Worm (Caenorhabditis elegans) whole organism, young adult: ENCODE data around the gene rpt-2.

ENCODE experiments used
- B0261.1 ChIP-seq: sonication (generic microtip); optimal IDR thresholded peaks from 2 replicates; lab custom pipeline; 2016; ENCODE audit warnings: mild to moderate bottlenecking, missing genetic modification characterization, moderate library complexity, missing compliant biosample characterization
- B0336.3 ChIP-seq: fragments of 200-800 bp; sonication (Bioruptor generic); IDR thresholded peaks from 2 replicates; pipeline ENCODE4 v1.3.6; 2022; ENCODE audit warnings: missing genetic modification characterization, missing compliant biosample characterization
- D2030.7 ChIP-seq: fragments of 200-800 bp; sonication (Bioruptor generic); IDR thresholded peaks from 2 replicates; pipeline ENCODE4 v1.3.6; 2022; ENCODE audit warnings: missing genetic modification reagents, missing genetic modification characterization, missing compliant biosample characterization
- F39B2.1 ChIP-seq: fragments of 200-800 bp; sonication (Bioruptor generic); IDR thresholded peaks from 2 replicates; pipeline ENCODE4 v1.3.6; 2022; ENCODE audit warnings: missing genetic modification reagents, missing genetic modification characterization, missing compliant biosample characterization
- K12H6.12 ChIP-seq: fragments of 200-800 bp; sonication (Bioruptor generic); optimal IDR thresholded peaks from 2 replicates; lab custom pipeline; 2018; ENCODE audit warnings: mild to moderate bottlenecking, missing genetic modification characterization, missing compliant biosample characterization
- Y53F4B.3 ChIP-seq: fragments of 200-800 bp; sonication (Bioruptor generic); IDR thresholded peaks from 2 replicates; pipeline ENCODE4 v1.3.6; 2022; ENCODE audit warnings: missing genetic modification reagents, missing genetic modification characterization, missing compliant biosample characterization
- Y53G8AR.9 ChIP-seq: fragments of 200-800 bp; sonication (Bioruptor generic); conservative IDR thresholded peaks from 2 replicates; pipeline ENCODE4 v1.3.6; 2022; ENCODE audit warnings: missing genetic modification reagents, missing genetic modification characterization, missing compliant biosample characterization
- attf-5 ChIP-seq: fragments of 200-800 bp; sonication (Bioruptor generic); optimal IDR thresholded peaks from 2 replicates; lab custom pipeline; 2018; ENCODE audit warnings: mild to moderate bottlenecking, missing genetic modification characterization, missing compliant biosample characterization
- attf-6 ChIP-seq: fragments of 200-800 bp; sonication (Bioruptor generic); IDR thresholded peaks from 2 replicates; pipeline ENCODE4 v1.3.6; 2022; ENCODE audit warnings: missing genetic modification reagents, missing genetic modification characterization, missing compliant biosample characterization
- bed-2 ChIP-seq: fragments of 200-800 bp; sonication (Bioruptor generic); IDR thresholded peaks from 2 replicates; pipeline ENCODE4 v1.3.6; 2022; ENCODE audit warnings: missing genetic modification reagents, missing genetic modification characterization, missing compliant biosample characterization
- cebp-1 ChIP-seq, 2 experiments: fragments of 200-800 bp in 1 of 2; sonication (Bioruptor generic) in 1 of 2; sonication (generic microtip) in 1 of 2; IDR thresholded peaks in 1 of 2; optimal IDR thresholded peaks in 1 of 2; 2 replicates each; pipeline versions ENCODE4 v1.3.6 to Lab custom; 2017 to 2022; ENCODE audit warnings: missing compliant biosample characterization in 2 of 2, missing genetic modification characterization in 2 of 2, mild to moderate bottlenecking in 1 of 2, missing genetic modification reagents in 1 of 2, moderate library complexity in 1 of 2
- ceh-100 ChIP-seq: fragments of 200-800 bp; sonication (Bioruptor generic); IDR thresholded peaks from 2 replicates; pipeline ENCODE4 v1.3.6; 2022; ENCODE audit warnings: missing genetic modification reagents, missing genetic modification characterization, missing compliant biosample characterization
- ceh-27 ChIP-seq: fragments of 200-800 bp; sonication (Bioruptor generic); optimal IDR thresholded peaks from 2 replicates; lab custom pipeline; 2018; ENCODE audit warnings: mild to moderate bottlenecking, missing genetic modification characterization, moderate library complexity, missing compliant biosample characterization
- dpl-1 ChIP-seq: fragments of 150-350 bp; optimal IDR thresholded peaks from 2 replicates; lab custom pipeline; 2014; ENCODE audit warnings: missing biosample characterization, missing genetic modification reagents, missing genetic modification characterization
- efl-1 ChIP-seq: fragments of 150-350 bp; optimal IDR thresholded peaks from 2 replicates; lab custom pipeline; 2014; ENCODE audit warnings: missing biosample characterization, missing genetic modification reagents, missing genetic modification characterization
- egl-44 ChIP-seq: fragments of 200-800 bp; sonication (Bioruptor generic); IDR thresholded peaks from 2 replicates; pipeline ENCODE4 v1.3.6; 2022; ENCODE audit warnings: missing genetic modification reagents, missing genetic modification characterization, missing compliant biosample characterization
- hmg-1.2 ChIP-seq: fragments of 200-800 bp; sonication (Bioruptor generic); IDR thresholded peaks from 2 replicates; pipeline ENCODE4 v1.3.6; 2022; ENCODE audit warnings: missing genetic modification reagents, missing genetic modification characterization, missing compliant biosample characterization
- lin-35 ChIP-seq, 3 experiments: fragments of 150-350 bp in 2 of 3; sonication (generic microtip) in 1 of 3; optimal IDR thresholded peaks; 2 replicates each; lab custom pipeline; 2014 to 2018; ENCODE audit warnings: missing biosample characterization in 3 of 3, missing genetic modification characterization in 3 of 3, missing genetic modification reagents in 3 of 3
- lin-54 ChIP-seq: fragments of 200-800 bp; sonication (Bioruptor generic); optimal IDR thresholded peaks from 2 replicates; lab custom pipeline; 2018; ENCODE audit warnings: mild to moderate bottlenecking, missing genetic modification characterization, missing compliant biosample characterization
- lir-1 ChIP-seq: fragments of 200-800 bp; sonication (Bioruptor generic); conservative IDR thresholded peaks from 2 replicates; pipeline ENCODE4 v1.3.6; 2022; ENCODE audit warnings: missing genetic modification reagents, missing genetic modification characterization, missing compliant biosample characterization
- madf-8 ChIP-seq: fragments of 200-800 bp; sonication (Bioruptor generic); conservative IDR thresholded peaks from 2 replicates; pipeline ENCODE4 v1.3.6; 2022; ENCODE audit warnings: missing genetic modification reagents, missing genetic modification characterization, missing compliant biosample characterization
- nfyb-1 ChIP-seq: fragments of 200-800 bp; sonication (Bioruptor generic); IDR thresholded peaks from 2 replicates; pipeline ENCODE4 v1.3.6; 2022; ENCODE audit warnings: missing genetic modification reagents, missing genetic modification characterization, missing compliant biosample characterization
- nhr-80 ChIP-seq: sonication (generic microtip); optimal IDR thresholded peaks from 2 replicates; lab custom pipeline; 2016; ENCODE audit warnings: missing genetic modification characterization, missing compliant biosample characterization
- nhr-90 ChIP-seq: sonication (generic microtip); optimal IDR thresholded peaks from 2 replicates; lab custom pipeline; 2016; ENCODE audit warnings: missing genotype, mild to moderate bottlenecking, missing genetic modification characterization, missing compliant biosample characterization
- pbrm-1 ChIP-seq: fragments of 200-800 bp; sonication (Bioruptor generic); IDR thresholded peaks from 2 replicates; pipeline ENCODE4 v1.3.6; 2022; ENCODE audit warnings: missing genetic modification reagents, missing genetic modification characterization, missing compliant biosample characterization
- pha-4 ChIP-seq: fragments of 150-350 bp; sonication (generic microtip); optimal IDR thresholded peaks from 2 replicates; lab custom pipeline; 2014; ENCODE audit warnings: missing biosample characterization, missing genetic modification reagents, missing genetic modification characterization
- rcor-1 ChIP-seq: fragments of 200-800 bp; sonication (Bioruptor generic); IDR thresholded peaks from 2 replicates; pipeline ENCODE4 v1.3.6; 2022; ENCODE audit warnings: missing genetic modification reagents, missing genetic modification characterization, missing compliant biosample characterization
- snpc-4 ChIP-seq, 5 experiments: fragments of 150-350 bp in 1 of 5; sonication (generic microtip) in 4 of 5; optimal IDR thresholded peaks; 2 replicates each; lab custom pipeline; 2014 to 2018; ENCODE audit warnings: missing genetic modification characterization in 5 of 5, missing biosample characterization in 3 of 5, antibody characterized with exemption in 2 of 5, mild to moderate bottlenecking in 2 of 5, missing compliant biosample characterization in 2 of 5, missing genotype in 2 of 5, moderate library complexity in 2 of 5, missing genetic modification reagents in 1 of 5
- somi-1 ChIP-seq: fragments of 200-800 bp; sonication (Bioruptor generic); optimal IDR thresholded peaks from 2 replicates; lab custom pipeline; 2018; ENCODE audit warnings: mild to moderate bottlenecking, missing genetic modification characterization, missing compliant biosample characterization
- zfh-2 ChIP-seq: fragments of 200-800 bp; sonication (Bioruptor generic); conservative IDR thresholded peaks from 2 replicates; pipeline ENCODE4 v1.3.6; 2022; ENCODE audit warnings: missing genetic modification reagents, missing genetic modification characterization, missing compliant biosample characterization
- ztf-22 ChIP-seq: fragments of 200-800 bp; sonication (Bioruptor generic); optimal IDR thresholded peaks from 2 replicates; lab custom pipeline; 2018; ENCODE audit warnings: mild to moderate bottlenecking, missing genetic modification characterization, moderate library complexity, missing compliant biosample characterization

Gene rpt-2

ce11 chrV:6044853-6045594 lies 27.6 kb upstream of the rpt-2 start, which contains the start of gene R01B10.3:
R01B10.3 (minus strand) TSS chrV:6045129.
- TF ChIP-seq somi-1: peak; percentile 24
- TF ChIP-seq pha-4 (tag; lab: Kevin White, UChicago): no peak
- no peak for TF ChIP-seq B0336.3 (GFP tag; lab: Robert Waterston, UW)
- TF ChIP-seq bed-2 (GFP tag; lab: Robert Waterston, UW): 0 out of 2 replicates have a peak, but pooled peaks have one; percentile 37
- 0 out of 2 replicates have a peak, but pooled peaks have one; percentile 20 for TF ChIP-seq Y53G8AR.9 (GFP tag; lab: Robert Waterston, UW)
- TF ChIP-seq egl-44 (GFP tag; lab: Robert Waterston, UW): peak; percentile 61; the same call in 1 of the 2 replicates
- 0 out of 2 replicates have a peak, but pooled peaks have one; percentile 23 for TF ChIP-seq attf-6 (GFP tag; lab: Robert Waterston, UW)
- peak; percentile 28 for TF ChIP-seq nhr-90 (tag; lab: Kevin White, UChicago)
- TF ChIP-seq ztf-22 (GFP tag; lab: Kevin White, UChicago): no peak
- TF ChIP-seq zfh-2: peak; percentile 52; the same call in 1 of the 2 replicates
- no peak for TF ChIP-seq snpc-4 (GFP tag; optimal IDR thresholded peaks at IDR 0.05; lab: Kevin White, UChicago)
- TF ChIP-seq snpc-4 (tag; optimal IDR thresholded peaks at IDR 0.05; lab: Kevin White, UChicago): no peak

ce11 chrV:6044448-6044847 lies 27.0 kb upstream of the rpt-2 start:
- TF ChIP-seq ceh-100 (GFP tag; lab: Robert Waterston, UW) (no peak), Y53F4B.3 (GFP tag; lab: Robert Waterston, UW) (no peak), nhr-80 (tag; lab: Kevin White, UChicago) (peak; percentile 36), B0261.1 (tag; lab: Kevin White, UChicago) (no peak)

- TF ChIP-seq rcor-1 (GFP tag; lab: Robert Waterston, UW): no peak
- peak in 1 of 3 experiments; percentile 59 for TF ChIP-seq lin-35 (GFP tag; optimal IDR thresholded peaks at IDR 0.05; lab: Kevin White, UChicago)
- TF ChIP-seq nfyb-1 (GFP tag; lab: Robert Waterston, UW): peak; percentile 38; the same call in 1 of the 2 replicates
- peak; percentile 7; the same call in 1 of the 2 replicates for TF ChIP-seq cebp-1 (GFP tag; IDR thresholded peaks at IDR 0.05; lab: Robert Waterston, UW)
- TF ChIP-seq cebp-1 (tag; optimal IDR thresholded peaks at IDR 0.05; lab: Kevin White, UChicago): peak; percentile 53
- 0 out of 2 replicates have a peak, but pooled peaks have one; percentile 26 for TF ChIP-seq pbrm-1 (GFP tag; lab: Robert Waterston, UW)
- TF ChIP-seq attf-5 (GFP tag; lab: Kevin White, UChicago): peak; percentile 26
- TF ChIP-seq dpl-1 (GFP tag; lab: Kevin White, UChicago): peak; percentile 57
- TF ChIP-seq lin-54 (GFP tag; lab: Kevin White, UChicago): peak; percentile 72
- TF ChIP-seq ceh-27 (GFP tag; lab: Kevin White, UChicago): peak; percentile 8
- TF ChIP-seq F39B2.1 (GFP tag; lab: Robert Waterston, UW): no peak
- no peak for TF ChIP-seq snpc-4 (GFP tag; optimal IDR thresholded peaks at IDR 0.05; lab: Kevin White, UChicago)
- TF ChIP-seq snpc-4 (tag; optimal IDR thresholded peaks at IDR 0.05; lab: Kevin White, UChicago): peak in 2 of 4 experiments; percentile 8 to 10
- TF ChIP-seq efl-1 (GFP tag; lab: Kevin White, UChicago): peak; percentile 44
- peak; percentile 79 for TF ChIP-seq hmg-1.2 (GFP tag; lab: Robert Waterston, UW)
- TF ChIP-seq D2030.7: no peak
- TF ChIP-seq madf-8: no peak
- TF ChIP-seq K12H6.12 (tag; lab: Kevin White, UChicago): peak; percentile 60
- no peak for TF ChIP-seq lir-1
Measured at ce11 chrV:6043275-6044271, 26.1 kb upstream of the rpt-2 start, which contains the start of gene cpi-2. cpi-2 (plus strand) TSS chrV:6044062.
